Fruit fly (Drosophila melanogaster): ENCODE data around the gene CG10195.

DNA sequence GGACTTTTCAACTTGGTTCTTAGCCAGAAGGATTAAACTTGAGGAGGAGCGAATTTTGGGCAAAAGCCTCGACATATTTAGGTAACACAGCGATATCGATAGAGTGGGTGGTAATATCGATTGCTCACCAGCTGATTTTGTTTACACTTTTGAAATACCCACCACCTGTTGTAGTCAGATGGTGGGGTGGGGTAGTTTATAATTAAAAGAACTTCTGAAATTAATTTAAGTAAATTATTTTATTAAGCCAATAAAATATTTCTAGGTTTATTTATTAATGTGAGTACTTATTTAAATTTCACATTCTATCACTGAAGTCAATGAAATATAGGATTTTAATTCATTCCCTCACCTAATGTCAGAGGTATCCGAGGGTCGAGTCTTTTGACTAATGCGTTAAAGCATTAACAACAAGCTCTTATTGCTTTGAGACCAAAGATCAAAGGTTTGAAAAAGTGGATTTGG is 5.5 kb upstream of the CG10195 start, which contains the start of the genes CG10194 and CG18094:
- no peak for TF ChIP-seq usp (GFP tag; optimal IDR thresholded peaks at IDR 0.05)
- no peak for TF ChIP-seq Dif (GFP tag; optimal IDR thresholded peaks at IDR 0.05; ENCODE audit: partially characterized antibody)
- TF ChIP-seq dsf (GFP tag; optimal IDR thresholded peaks at IDR 0.05; ENCODE audit: borderline replicate concordance) = no peak

All from whole organism, wandering third instar larva.